Worm (Caenorhabditis elegans) whole organism, L2 larva: ENCODE measurements around the gene col-157.

Experiments used
- R02D3.7 ChIP-seq: fragments of 150-350 bp; optimal IDR thresholded peaks from 2 replicates; lab custom pipeline; 2014; ENCODE audit warnings: missing biosample characterization, missing genetic modification characterization
- aly-2 ChIP-seq: fragments of 150-350 bp; optimal IDR thresholded peaks from 2 replicates; lab custom pipeline; 2014; ENCODE audit warnings: missing biosample characterization, missing genetic modification characterization
- mdl-1 ChIP-seq, 2 experiments: fragments of 150-350 bp in 1 of 2; sonication (generic microtip) in 1 of 2; optimal IDR thresholded peaks; 2 replicates each; lab custom pipeline; 2017; ENCODE audit warnings: missing biosample characterization in 2 of 2, missing genetic modification characterization in 2 of 2
- nhr-10 ChIP-seq: sonication (generic microtip); optimal IDR thresholded peaks from 2 replicates; lab custom pipeline; 2017; ENCODE audit warnings: missing biosample characterization, missing genetic modification characterization
- nhr-77 ChIP-seq: fragments of 150-350 bp; optimal IDR thresholded peaks from 2 replicates; lab custom pipeline; 2014; ENCODE audit warnings: missing biosample characterization, missing genetic modification characterization
- sma-9 ChIP-seq, 2 experiments: fragments of 150-350 bp in 1 of 2; sonication (generic microtip) in 1 of 2; optimal IDR thresholded peaks; 2 replicates each; lab custom pipeline; 2014 to 2016; ENCODE audit warnings: missing genetic modification characterization in 2 of 2, mild to moderate bottlenecking in 1 of 2, missing biosample characterization in 1 of 2, missing compliant biosample characterization in 1 of 2, missing genetic modification reagents in 1 of 2, moderate library complexity in 1 of 2
- unc-39 ChIP-seq: fragments of 150-350 bp; optimal IDR thresholded peaks from 2 replicates; lab custom pipeline; 2014; ENCODE audit warnings: missing biosample characterization, missing genetic modification characterization
- unc-62 ChIP-seq: fragments of 150-350 bp; optimal IDR thresholded peaks from 2 replicates; lab custom pipeline; 2014; ENCODE audit warnings: missing biosample characterization, missing genetic modification reagents, missing genetic modification characterization

ce11 chrV:11445375-11445774 lies 38.5 kb upstream of the col-157 start:
- TF ChIP-seq nhr-77 (tag; lab: Kevin White, UChicago) (no peak), unc-62 (GFP tag; lab: Kevin White, UChicago) (no peak), sma-9 (GFP tag; optimal IDR thresholded peaks at IDR 0.05; lab: Kevin White, UChicago) (peak; percentile 14), sma-9 (tag; optimal IDR thresholded peaks at IDR 0.05; lab: Kevin White, UChicago) (no peak), nhr-10 (tag; lab: Kevin White, UChicago) (no peak), R02D3.7 (no peak), mdl-1 (tag; optimal IDR thresholded peaks at IDR 0.05; lab: Kevin White, UChicago) (peak in 1 of 2 experiments; percentile 29), unc-39 (no peak), aly-2 (tag; lab: Kevin White, UChicago) (no peak)
